Worm (Caenorhabditis elegans) whole organism, L4/young adult: ENCODE results near the gene skr-17.

Experiments used
- W03F9.2 ChIP-seq: fragments of 150-350 bp; optimal IDR thresholded peaks from 2 replicates; lab custom pipeline; 2014; ENCODE audit warnings: missing biosample characterization, missing genetic modification characterization
- him-1 ChIP-seq: sonication (generic microtip); optimal IDR thresholded peaks from 2 replicates; lab custom pipeline; 2016; ENCODE audit warnings: missing genotype, missing genetic modification reagents, missing genetic modification characterization, missing compliant biosample characterization

ce11 chrII:7810869-7811543, 27.7 kb downstream of the skr-17 start, which contains the start of gene cki-1:
- TF ChIP-seq him-1 (tag; lab: Kevin White, UChicago) (no peak), W03F9.2 (tag; lab: Kevin White, UChicago) (no peak)
